Worm (Caenorhabditis elegans): ENCODE results near the gene dlc-2.

dlc-2 gene

DNA sequence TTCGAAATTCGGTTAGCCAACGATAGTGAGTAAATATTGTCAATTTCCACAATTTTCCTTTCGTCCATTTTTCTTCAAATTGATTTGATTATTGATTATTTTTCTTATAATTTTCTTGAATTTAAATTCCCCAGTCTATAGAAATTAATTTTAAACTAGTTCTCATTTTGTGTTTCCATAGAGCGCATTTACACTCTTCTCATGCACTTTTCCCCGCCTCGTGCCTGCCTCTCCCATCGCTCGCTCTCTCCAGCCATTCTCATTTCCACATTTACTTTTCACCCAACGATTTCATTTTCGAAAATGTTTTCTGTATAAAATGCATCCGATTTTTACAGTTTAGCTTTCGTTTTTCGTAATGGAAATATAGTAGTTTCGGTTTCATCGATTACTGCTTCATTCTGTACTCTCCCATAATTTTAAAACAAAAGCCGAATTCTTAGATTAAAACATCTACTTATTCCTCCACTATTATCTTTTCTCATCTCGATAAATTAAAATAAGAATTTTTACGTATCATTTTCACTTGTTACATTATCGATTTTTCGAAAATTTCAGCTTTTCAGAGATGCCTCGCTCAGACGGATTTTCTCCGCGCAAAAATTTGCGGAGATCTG, 32.4 kb downstream of the dlc-2 start, which contains the start of gene lex-1 (continued):
- no peak for TF ChIP-seq atf-7 (tag; optimal IDR thresholded peaks at IDR 0.05)
- TF ChIP-seq rpc-1 (optimal IDR thresholded peaks at IDR 0.05), result no peak
- no peak for TF ChIP-seq rpc-1 (tag; optimal IDR thresholded peaks at IDR 0.05)
- TF ChIP-seq F57A8.1 (GFP tag; optimal IDR thresholded peaks at IDR 0.05), result no peak
- no peak for TF ChIP-seq F33H1.4 (GFP tag; IDR thresholded peaks at IDR 0.05)
- TF ChIP-seq egrh-3 (GFP tag; IDR thresholded peaks at IDR 0.05), result no peak
- no peak for TF ChIP-seq hmg-1.2 (GFP tag; IDR thresholded peaks at IDR 0.05)
- no peak for TF ChIP-seq Y79H2A.3 (GFP tag; conservative IDR thresholded peaks at IDR 0.05)
- TF ChIP-seq somi-1 (GFP tag; optimal IDR thresholded peaks at IDR 0.05), result no peak
- TF ChIP-seq dpl-1 (GFP tag; optimal IDR thresholded peaks at IDR 0.05), result no peak
- TF ChIP-seq pbrm-1 (GFP tag; IDR thresholded peaks at IDR 0.05), result no peak
- no peak for TF ChIP-seq snpc-3.4 (tag; optimal IDR thresholded peaks at IDR 0.05)
- no peak for TF ChIP-seq him-1 (tag; optimal IDR thresholded peaks at IDR 0.05)
- no peak for TF ChIP-seq F49E8.2 (tag; optimal IDR thresholded peaks at IDR 0.05; ENCODE audit: insufficient read depth)

DNA sequence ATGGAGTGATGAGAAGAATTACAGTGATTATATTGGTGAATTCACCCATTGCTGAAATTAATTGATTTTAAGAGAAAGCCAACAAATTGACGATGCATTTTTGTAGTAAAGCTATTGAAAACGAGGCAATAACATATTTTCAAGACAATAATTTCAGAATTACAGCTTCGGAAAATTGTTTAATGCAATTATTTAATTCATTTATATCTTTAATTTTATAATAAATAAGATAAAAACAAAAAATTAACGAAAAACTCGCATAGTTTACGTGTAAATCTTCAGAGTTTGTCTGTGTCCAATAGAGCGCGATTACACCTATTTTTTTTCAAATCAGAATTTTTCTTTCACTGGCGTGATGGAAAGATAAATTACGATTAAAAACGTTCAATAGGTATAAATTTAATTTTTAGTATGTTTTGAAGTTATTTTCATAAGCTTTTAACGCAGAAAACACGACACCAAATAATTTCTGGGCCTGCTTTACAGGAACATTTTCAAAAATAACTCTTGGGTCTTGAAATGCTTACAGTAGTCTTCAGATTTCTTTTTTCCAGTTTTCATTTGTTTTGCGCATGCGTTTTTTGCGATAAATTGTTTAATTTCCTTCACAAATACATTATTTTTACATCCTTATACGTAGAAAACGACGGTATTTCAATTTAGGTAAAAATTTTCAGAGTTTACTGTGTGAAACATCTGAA, 33.1 kb downstream of the dlc-2 start, which contains the start of gene tmed-1:
TSS of gene tmed-1 (minus strand) at position 51 of the 701 bp plus-strand sequence.
- TF ChIP-seq C17E4.6 (GFP tag; IDR thresholded peaks at IDR 0.05) (no peak), F33H1.4 (GFP tag; IDR thresholded peaks at IDR 0.05) (peak; percentile 62), lsl-1 (GFP tag; optimal IDR thresholded peaks at IDR 0.05) (peak; percentile 66), ceh-91 (GFP tag; IDR thresholded peaks at IDR 0.05) (0 out of 2 replicates have a peak, but pooled peaks have one; percentile 32), B0019.2 (GFP tag; conservative IDR thresholded peaks at IDR 0.05) (no peak), ceh-79 (tag; optimal IDR thresholded peaks at IDR 0.05) (no peak), madf-6 (GFP tag; IDR thresholded peaks at IDR 0.05) (peak; percentile 42; the same call in 1 of the 2 replicates)

DNA sequence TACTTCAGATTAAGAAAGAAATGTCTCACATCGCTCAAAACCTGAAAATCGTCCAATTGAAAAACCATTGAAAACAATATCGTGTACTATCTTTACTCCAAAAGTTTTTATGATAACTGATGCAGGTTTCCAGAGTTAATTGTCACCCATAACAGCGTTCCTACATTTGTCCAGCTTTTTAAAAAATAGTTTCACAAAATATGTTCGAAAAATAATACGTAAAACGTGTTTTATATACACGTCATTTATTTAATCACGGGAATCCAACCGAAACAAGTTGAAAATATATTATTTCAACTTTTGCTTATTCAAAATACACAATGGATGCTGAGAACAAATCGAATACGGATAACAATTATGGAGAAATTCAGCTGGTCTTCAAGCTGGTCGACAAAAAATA, 35.9 kb downstream of the dlc-2 start, which contains the start of gene K08E4.7:
TSS of gene K08E4.7 (plus strand) at position 301 of the 400 bp plus-strand sequence.
- TF ChIP-seq ztf-26 (tag; optimal IDR thresholded peaks at IDR 0.05) (no peak), ztf-28 (GFP tag; IDR thresholded peaks at IDR 0.05) (no peak), lin-54 (GFP tag; optimal IDR thresholded peaks at IDR 0.05) (no peak), zim-3 (tag; optimal IDR thresholded peaks at IDR 0.05) (no peak), Y53F4B.3 (GFP tag; IDR thresholded peaks at IDR 0.05) (no peak), ceh-58 (GFP tag; IDR thresholded peaks at IDR 0.05) (no peak), pha-4 (tag; optimal IDR thresholded peaks at IDR 0.05) (no peak), cebp-1 (GFP tag; IDR thresholded peaks at IDR 0.05) (no peak), cebp-1 (tag; optimal IDR thresholded peaks at IDR 0.05) (no peak), snpc-1.3 (tag; optimal IDR thresholded peaks at IDR 0.05; ENCODE audit: insufficient read depth) (no peak), D2030.7 (GFP tag; IDR thresholded peaks at IDR 0.05) (no peak), him-1 (tag; optimal IDR thresholded peaks at IDR 0.05) (no peak), nfya-2 (GFP tag; IDR thresholded peaks at IDR 0.05) (no peak), nfya-1 (tag; optimal IDR thresholded peaks at IDR 0.05; ENCODE audit: borderline replicate concordance, insufficient read depth) (no peak), hsf-1 (GFP tag; IDR thresholded peaks at IDR 0.05) (no peak), sea-2 (GFP tag; IDR thresholded peaks at IDR 0.05) (no peak), lin-26 (GFP tag; IDR thresholded peaks at IDR 0.05) (no peak), nfyb-1 (GFP tag; IDR thresholded peaks at IDR 0.05) (no peak), snpc-3.4 (tag; optimal IDR thresholded peaks at IDR 0.05) (no peak)

Data from whole organism, young adult.